Worm (Caenorhabditis elegans): ENCODE results near the gene Y97E10AR.3.

Y97E10AR.3 gene

DNA sequence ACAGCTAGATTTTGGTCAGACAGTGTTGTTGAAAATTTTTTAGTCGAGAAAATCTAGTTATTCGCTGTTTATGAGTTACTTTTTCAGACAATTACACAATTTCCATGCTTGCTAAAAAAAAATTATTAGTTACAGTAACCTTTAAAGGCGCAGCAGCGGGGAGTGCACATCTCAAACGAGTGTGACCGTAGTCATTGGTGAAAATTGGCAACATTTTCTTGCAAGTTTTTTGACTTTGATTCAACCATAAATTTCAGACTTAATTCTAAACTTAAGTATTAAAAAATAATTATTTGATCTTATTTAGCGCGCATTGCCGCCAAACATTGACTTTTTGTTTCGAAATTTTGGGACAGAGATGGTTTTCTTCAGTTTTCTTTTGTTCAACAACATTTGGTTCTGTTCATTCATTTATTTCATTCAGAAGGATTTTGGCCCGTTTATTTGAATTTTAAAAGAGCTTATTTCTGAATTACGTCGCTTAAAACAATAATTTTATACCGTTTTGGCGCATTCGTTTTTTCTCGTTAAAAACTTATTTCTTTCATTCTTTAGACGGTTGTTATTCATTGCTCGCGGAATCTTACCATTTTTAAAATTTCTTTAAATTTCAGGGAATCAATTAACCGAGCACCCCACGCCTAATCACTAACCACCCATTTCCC lies 21.6 kb upstream of the Y97E10AR.3 start, which contains the start of gene oma-2:
Gene oma-2 (plus strand): TSS at position 615 of the 665 bp plus-strand sequence.
- TF ChIP-seq nhr-77 (tag; optimal IDR thresholded peaks at IDR 0.05) = no peak
- TF ChIP-seq ama-1 (optimal IDR thresholded peaks at IDR 0.05) = no peak
- TF ChIP-seq unc-62 (GFP tag; optimal IDR thresholded peaks at IDR 0.05) = no peak
- TF ChIP-seq skn-1 (tag; optimal IDR thresholded peaks at IDR 0.05) = no peak
- TF ChIP-seq ztf-11 (tag; optimal IDR thresholded peaks at IDR 0.05) = no peak
- TF ChIP-seq elt-3 (tag; optimal IDR thresholded peaks at IDR 0.05) = no peak
- no peak for TF ChIP-seq lsy-2 (tag; optimal IDR thresholded peaks at IDR 0.05)
- no peak for TF ChIP-seq sma-9 (GFP tag; optimal IDR thresholded peaks at IDR 0.05)
- no peak for TF ChIP-seq sma-9 (tag; optimal IDR thresholded peaks at IDR 0.05)

ce11 chrV:8027429-8028142 lies 20.3 kb upstream of the Y97E10AR.3 start:
- TF ChIP-seq ceh-16 (tag; optimal IDR thresholded peaks at IDR 0.05) = no peak
- peak; percentile 70 for TF ChIP-seq sma-9 (GFP tag; optimal IDR thresholded peaks at IDR 0.05)
- TF ChIP-seq sma-9 (tag; optimal IDR thresholded peaks at IDR 0.05) = no peak
- peak; percentile 42 for TF ChIP-seq blmp-1 (tag; optimal IDR thresholded peaks at IDR 0.05; ENCODE audit: insufficient read depth)
- TF ChIP-seq ama-1 (optimal IDR thresholded peaks at IDR 0.05) = no peak
- TF ChIP-seq sma-3 (GFP tag; optimal IDR thresholded peaks at IDR 0.05) = peak; percentile 18
- peak; percentile 56 for TF ChIP-seq nhr-25 (tag; optimal IDR thresholded peaks at IDR 0.05)

DNA sequence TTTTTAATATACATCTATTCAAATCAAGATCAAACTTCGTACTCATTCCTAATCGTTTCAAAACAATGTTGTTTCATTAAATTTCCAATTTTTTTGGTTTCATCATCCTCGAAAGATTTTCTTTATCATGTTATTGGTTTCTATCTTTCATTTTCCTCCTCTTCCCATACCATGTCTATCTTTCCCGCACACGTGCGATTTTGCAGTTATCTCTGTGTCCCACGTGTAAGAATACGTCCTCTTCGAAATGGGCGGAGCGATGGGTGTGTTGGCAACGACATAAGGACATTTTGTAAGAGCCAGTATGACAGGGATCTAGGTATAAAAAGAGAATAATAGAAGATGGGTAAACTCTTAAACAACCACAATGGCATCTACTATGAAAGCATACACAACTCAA lies 19.0 kb upstream of the Y97E10AR.3 start, which contains the start of gene F43H9.4:
Gene F43H9.4 (plus strand): TSS at position 366 of the 400 bp plus-strand sequence.
- TF ChIP-seq nhr-21 (tag; optimal IDR thresholded peaks at IDR 0.05) (peak; percentile 42), unc-39 (tag; optimal IDR thresholded peaks at IDR 0.05) (no peak), aly-2 (tag; optimal IDR thresholded peaks at IDR 0.05) (no peak), dmd-4 (tag; optimal IDR thresholded peaks at IDR 0.05) (no peak), egl-27 (tag; optimal IDR thresholded peaks at IDR 0.05) (no peak), nhr-10 (tag; optimal IDR thresholded peaks at IDR 0.05) (no peak), nhr-6 (tag; optimal IDR thresholded peaks at IDR 0.05) (no peak), nhr-12 (tag; optimal IDR thresholded peaks at IDR 0.05) (no peak), blmp-1 (tag; optimal IDR thresholded peaks at IDR 0.05; ENCODE audit: insufficient read depth) (peak; percentile 2), fos-1 (tag; optimal IDR thresholded peaks at IDR 0.05) (peak; percentile 11), nhr-11 (tag; optimal IDR thresholded peaks at IDR 0.05) (no peak), nhr-129 (tag; optimal IDR thresholded peaks at IDR 0.05) (peak; percentile 42), mab-5 (tag; optimal IDR thresholded peaks at IDR 0.05) (no peak), sem-4 (tag; optimal IDR thresholded peaks at IDR 0.05) (no peak), nhr-25 (tag; optimal IDR thresholded peaks at IDR 0.05) (peak; percentile 82), mdl-1 (tag; optimal IDR thresholded peaks at IDR 0.05) (peak; percentile 77 to 79), sma-9 (GFP tag; optimal IDR thresholded peaks at IDR 0.05) (peak; percentile 92), sma-9 (tag; optimal IDR thresholded peaks at IDR 0.05) (no peak), gmeb-1 (tag; optimal IDR thresholded peaks at IDR 0.05) (no peak), peb-1 (tag; optimal IDR thresholded peaks at IDR 0.05) (no peak), ztf-4 (tag; optimal IDR thresholded peaks at IDR 0.05) (no peak), crh-2 (tag; optimal IDR thresholded peaks at IDR 0.05) (peak; percentile 48), mbf-1 (tag; optimal IDR thresholded peaks at IDR 0.05) (no peak), sma-3 (GFP tag; optimal IDR thresholded peaks at IDR 0.05) (peak; percentile 66), lsy-2 (tag; optimal IDR thresholded peaks at IDR 0.05) (no peak), alr-1 (tag; optimal IDR thresholded peaks at IDR 0.05) (no peak), nhr-77 (tag; optimal IDR thresholded peaks at IDR 0.05) (no peak), elt-3 (tag; optimal IDR thresholded peaks at IDR 0.05) (no peak)

ce11 chrV:8025259-8025658 lies 17.9 kb upstream of the Y97E10AR.3 start:
- TF ChIP-seq mbf-1 (tag; optimal IDR thresholded peaks at IDR 0.05) = no peak
- TF ChIP-seq elt-1 (tag; optimal IDR thresholded peaks at IDR 0.05) = no peak
- TF ChIP-seq crh-2 (tag; optimal IDR thresholded peaks at IDR 0.05) = no peak
- peak; percentile 20 for TF ChIP-seq blmp-1 (tag; optimal IDR thresholded peaks at IDR 0.05; ENCODE audit: insufficient read depth)
- peak; percentile 13 for TF ChIP-seq nhr-6 (tag; optimal IDR thresholded peaks at IDR 0.05)
- TF ChIP-seq lin-11 (tag; optimal IDR thresholded peaks at IDR 0.05) = no peak
- no peak for TF ChIP-seq nhr-10 (tag; optimal IDR thresholded peaks at IDR 0.05)
- TF ChIP-seq nhr-23 (tag; optimal IDR thresholded peaks at IDR 0.05) = no peak
- TF ChIP-seq egl-27 (tag; optimal IDR thresholded peaks at IDR 0.05) = no peak
- no peak for TF ChIP-seq unc-39 (tag; optimal IDR thresholded peaks at IDR 0.05)
- no peak for TF ChIP-seq nhr-12 (tag; optimal IDR thresholded peaks at IDR 0.05)
- no peak for TF ChIP-seq R02D3.7 (tag; optimal IDR thresholded peaks at IDR 0.05)
- TF ChIP-seq alr-1 (tag; optimal IDR thresholded peaks at IDR 0.05) = no peak
- TF ChIP-seq ztf-1 (GFP tag; conservative IDR thresholded peaks at IDR 0.05) = no peak
- TF ChIP-seq sma-9 (GFP tag; optimal IDR thresholded peaks at IDR 0.05) = peak; percentile 77
- TF ChIP-seq sma-9 (tag; optimal IDR thresholded peaks at IDR 0.05) = no peak
- peak; percentile 95 for TF ChIP-seq nhr-129 (tag; optimal IDR thresholded peaks at IDR 0.05)
- TF ChIP-seq nhr-11 (tag; optimal IDR thresholded peaks at IDR 0.05) = no peak
- TF ChIP-seq dmd-4 (tag; optimal IDR thresholded peaks at IDR 0.05) = no peak
- no peak for TF ChIP-seq lin-39 (tag; optimal IDR thresholded peaks at IDR 0.05)
- no peak for TF ChIP-seq lin-13 (GFP tag; optimal IDR thresholded peaks at IDR 0.05)
- TF ChIP-seq zag-1 (tag; optimal IDR thresholded peaks at IDR 0.05) = no peak
- no peak for TF ChIP-seq fos-1 (tag; optimal IDR thresholded peaks at IDR 0.05)
- no peak for TF ChIP-seq ZK546.5 (tag; optimal IDR thresholded peaks at IDR 0.05)
- peak; percentile 87 for TF ChIP-seq nhr-25 (tag; optimal IDR thresholded peaks at IDR 0.05)
- no peak for TF ChIP-seq unc-62 (GFP tag; optimal IDR thresholded peaks at IDR 0.05)
- no peak for TF ChIP-seq unc-55 (GFP tag; optimal IDR thresholded peaks at IDR 0.05)
- TF ChIP-seq skn-1 (tag; optimal IDR thresholded peaks at IDR 0.05) = no peak
- no peak for TF ChIP-seq lsy-2 (tag; optimal IDR thresholded peaks at IDR 0.05)
